Worm (Caenorhabditis elegans): ENCODE measurements around the gene Y57G7A.2.
"Not testable (repeated sequence)": the region's sequence is repeated elsewhere in the genome, so short reads cannot be mapped to it uniquely, and the experiment has no call there.

ce11 chrII:1278350-1278749 lies 17.5 kb upstream of the Y57G7A.2 start, which contains the start of gene srz-63:
- not testable (repeated sequence) for TF ChIP-seq ZK337.2 (GFP tag; IDR thresholded peaks at IDR 0.05); fos-1 (tag; optimal IDR thresholded peaks at IDR 0.05); nhr-48 (tag; optimal IDR thresholded peaks at IDR 0.05); dmd-8 (GFP tag; IDR thresholded peaks at IDR 0.05); sdz-12 (GFP tag; optimal IDR thresholded peaks at IDR 0.05); unc-62 (GFP tag; optimal IDR thresholded peaks at IDR 0.05 in 1 of 2); unc-62 (tag; optimal IDR thresholded peaks at IDR 0.05); D1046.2 (GFP tag; IDR thresholded peaks at IDR 0.05)
